Fruit fly (Drosophila melanogaster) whole organism, embryonic: ENCODE data around the gene holn1.
A peak's percentile ranks its signal among the peaks of the same experiment; 100 is the strongest.

Experiments
- Adf1 ChIP-seq: fragments of 200-800 bp; sonication (Bioruptor generic); IDR thresholded peaks from 2 replicates; pipeline ENCODE4 v1.3.6; 2022; ENCODE audit warnings: missing biosample characterization, missing genetic modification characterization
- Awh ChIP-seq: fragments of 200-800 bp; sonication (Bioruptor generic); IDR thresholded peaks from 2 replicates; pipeline ENCODE4, ENCODE4 v1.3.6; 2022; ENCODE audit warnings: missing biosample characterization, missing genetic modification characterization
- CG14050 ChIP-seq: fragments of 200-800 bp; sonication (Bioruptor generic); IDR thresholded peaks from 3 replicates; pipeline ENCODE4 v1.3.6; 2022; ENCODE audit warnings: missing biosample characterization, missing genetic modification characterization
- CG14667 ChIP-seq: fragments of 200-800 bp; sonication (Bioruptor generic); IDR thresholded peaks from 2 replicates; pipeline ENCODE4 v1.3.6; 2022; ENCODE audit warnings: missing biosample characterization, missing genetic modification characterization
- CG15479 ChIP-seq: fragments of 200-800 bp; sonication (Bioruptor generic); optimal IDR thresholded peaks from 3 replicates; lab custom pipeline; 2019; ENCODE audit warnings: missing biosample characterization, mild to moderate bottlenecking, missing genetic modification characterization, moderate library complexity
- CG17328 ChIP-seq: fragments of 200-800 bp; sonication (Bioruptor generic); IDR thresholded peaks from 2 replicates; pipeline ENCODE4 v1.3.6; 2022; ENCODE audit warnings: missing biosample characterization, missing genetic modification characterization
- CG17385 ChIP-seq: fragments of 200-800 bp; sonication (Bioruptor generic); optimal IDR thresholded peaks from 3 replicates; lab custom pipeline; 2018; ENCODE audit warnings: missing biosample characterization, mild to moderate bottlenecking, missing genetic modification characterization
- CG18476 ChIP-seq: fragments of 200-800 bp; sonication (Bioruptor generic); optimal IDR thresholded peaks from 2 replicates; lab custom pipeline; 2016; ENCODE audit warnings: missing biosample characterization, mild to moderate bottlenecking, missing genetic modification characterization
- CG2129 ChIP-seq: fragments of 200-800 bp; sonication (Bioruptor generic); IDR thresholded peaks from 2 replicates; pipeline ENCODE4 v1.3.6; 2022; ENCODE audit warnings: missing biosample characterization, missing genetic modification characterization; ENCODE audit not compliant: partially characterized antibody
- CG2712 ChIP-seq: fragments of 200-800 bp; optimal IDR thresholded peaks from 3 replicates; lab custom pipeline; 2019; ENCODE audit warnings: missing biosample characterization, mild to moderate bottlenecking, missing genetic modification characterization, moderate library complexity
- CG31441 ChIP-seq: fragments of 200-800 bp; sonication (Bioruptor generic); IDR thresholded peaks from 2 replicates; pipeline ENCODE4 v1.3.6; 2022; ENCODE audit warnings: missing biosample characterization, missing genetic modification characterization
- CG34376 ChIP-seq: fragments of 200-800 bp; sonication (Bioruptor generic); optimal IDR thresholded peaks from 2 replicates; lab custom pipeline; 2018; ENCODE audit warnings: missing biosample characterization, mild to moderate bottlenecking, missing genetic modification characterization
- CG4617 ChIP-seq: fragments of 200-800 bp; sonication (Bioruptor generic); optimal IDR thresholded peaks from 3 replicates; lab custom pipeline; 2016; ENCODE audit warnings: missing biosample characterization, missing genetic modification characterization, borderline replicate concordance
- CG6689 ChIP-seq: fragments of 200-800 bp; sonication (Bioruptor generic); IDR thresholded peaks from 2 replicates; pipeline ENCODE4 v1.3.6; 2022; ENCODE audit warnings: missing biosample characterization, missing genetic modification characterization
- CG7745 ChIP-seq: fragments of 200-800 bp; sonication (Bioruptor generic); optimal IDR thresholded peaks from 2 replicates; lab custom pipeline; 2018; ENCODE audit warnings: missing biosample characterization, mild to moderate bottlenecking, missing genetic modification characterization, moderate library complexity
- CG9876 ChIP-seq: fragments of 200-800 bp; sonication (Bioruptor generic); optimal IDR thresholded peaks from 2 replicates; lab custom pipeline; 2016; ENCODE audit warnings: missing biosample characterization, missing genetic modification characterization
- Dfd ChIP-seq, 2 experiments: fragments of >200 bp; optimal IDR thresholded peaks; 2 replicates each; lab custom pipeline; 2017; ENCODE audit warnings: missing biosample characterization in 2 of 2, missing genetic modification characterization in 2 of 2
- Dref ChIP-seq: fragments of 200-800 bp; sonication (Bioruptor generic); IDR thresholded peaks from 2 replicates; pipeline ENCODE4 v1.3.6; 2022; ENCODE audit warnings: missing biosample characterization, missing genetic modification characterization
- ERR ChIP-seq: fragments of 200-800 bp; sonication (Bioruptor generic); optimal IDR thresholded peaks from 2 replicates; lab custom pipeline; 2016; ENCODE audit warnings: missing biosample characterization, missing genetic modification characterization
- Gsc ChIP-seq: fragments of 200-800 bp; sonication (Bioruptor generic); IDR thresholded peaks from 2 replicates; pipeline ENCODE4 v1.3.6; 2022; ENCODE audit warnings: missing biosample characterization, missing genetic modification characterization
- HmgZ ChIP-seq: fragments of 200-800 bp; sonication (Bioruptor generic); optimal IDR thresholded peaks from 2 replicates; lab custom pipeline; 2018; ENCODE audit warnings: missing biosample characterization, mild to moderate bottlenecking, missing genetic modification characterization
- Med ChIP-seq: fragments of 200-800 bp; sonication (Bioruptor generic); peaks from one replicate; lab custom pipeline; 2016; ENCODE audit warnings: missing biosample characterization, missing genetic modification characterization, mild to moderate bottlenecking, inconsistent platforms, moderate library complexity
- Meics ChIP-seq: fragments of 200-800 bp; sonication (Bioruptor generic); optimal IDR thresholded peaks from 2 replicates; lab custom pipeline; 2017; ENCODE audit warnings: missing biosample characterization, mild to moderate bottlenecking, missing genetic modification characterization
- NC2β ChIP-seq: fragments of 200-800 bp; sonication (Bioruptor generic); optimal IDR thresholded peaks from 2 replicates; lab custom pipeline; 2016; ENCODE audit warnings: missing biosample characterization, missing genetic modification characterization
- Nf-YA ChIP-seq: fragments of 200-800 bp; sonication (Bioruptor generic); IDR thresholded peaks from 2 replicates; pipeline ENCODE4 v1.3.6; 2022; ENCODE audit warnings: missing biosample characterization, missing genetic modification characterization
- Ptx1 ChIP-seq: fragments of 200-800 bp; sonication (Bioruptor generic); IDR thresholded peaks from 2 replicates; pipeline ENCODE4 v1.3.6; 2022; ENCODE audit warnings: missing biosample characterization, missing genetic modification characterization
- Sox100B ChIP-seq: fragments of 200-800 bp; sonication (Bioruptor generic); optimal IDR thresholded peaks from 3 replicates; lab custom pipeline; 2018; ENCODE audit warnings: missing biosample characterization, mild to moderate bottlenecking, missing genetic modification characterization
- TFAM ChIP-seq: fragments of 200-800 bp; sonication (Bioruptor generic); optimal IDR thresholded peaks from 2 replicates; lab custom pipeline; 2017; ENCODE audit warnings: missing biosample characterization, missing genetic modification characterization, inconsistent platforms
- Usf ChIP-seq: fragments of 200-800 bp; sonication (Bioruptor generic); optimal IDR thresholded peaks from 2 replicates; lab custom pipeline; 2017; ENCODE audit warnings: missing genotype, missing biosample characterization, missing genetic modification characterization
- YL-1 ChIP-seq: fragments of 200-800 bp; sonication (Bioruptor generic); optimal IDR thresholded peaks from 3 replicates; lab custom pipeline; 2017; ENCODE audit warnings: missing biosample characterization, mild to moderate bottlenecking, missing genetic modification characterization
- aop ChIP-seq: fragments of 200-800 bp; sonication (Bioruptor generic); IDR thresholded peaks from 2 replicates; pipeline ENCODE4 v1.3.6; 2022; ENCODE audit warnings: missing biosample characterization, missing genetic modification characterization
- bsh ChIP-seq, 2 experiments: fragments of 200-800 bp; sonication (Bioruptor generic); optimal IDR thresholded peaks; 2 replicates each; lab custom pipeline; 2017 to 2018; ENCODE audit warnings: mild to moderate bottlenecking in 2 of 2, missing biosample characterization in 2 of 2, missing genetic modification characterization in 2 of 2, moderate library complexity in 1 of 2
- btn ChIP-seq: fragments of 200-800 bp; sonication (Bioruptor generic); optimal IDR thresholded peaks from 2 replicates; lab custom pipeline; 2016; ENCODE audit warnings: missing biosample characterization, missing genetic modification characterization
- danr ChIP-seq: fragments of 200-800 bp; sonication (Bioruptor generic); IDR thresholded peaks from 2 replicates; pipeline ENCODE4 v1.3.6; 2022; ENCODE audit warnings: missing biosample characterization, missing genetic modification characterization
- dati ChIP-seq: fragments of 200-800 bp; sonication (Bioruptor generic); IDR thresholded peaks from 2 replicates; pipeline ENCODE4 v1.3.6; 2022; ENCODE audit warnings: missing biosample characterization, missing genetic modification characterization
- dmrt11E ChIP-seq: fragments of 200-800 bp; sonication (Bioruptor generic); optimal IDR thresholded peaks from 3 replicates; lab custom pipeline; 2018; ENCODE audit warnings: missing biosample characterization, mild to moderate bottlenecking, missing genetic modification characterization, moderate library complexity
- ems ChIP-seq: fragments of 200-800 bp; sonication (Bioruptor generic); optimal IDR thresholded peaks from 3 replicates; lab custom pipeline; 2016; ENCODE audit warnings: missing biosample characterization, missing genetic modification characterization
- fd64A ChIP-seq: fragments of 200-800 bp; sonication (Bioruptor generic); optimal IDR thresholded peaks from 3 replicates; lab custom pipeline; 2018; ENCODE audit warnings: missing biosample characterization, mild to moderate bottlenecking, missing genetic modification characterization
- fru ChIP-seq: fragments of >200 bp; optimal IDR thresholded peaks from 2 replicates; lab custom pipeline; 2017
- hb ChIP-seq: fragments of 200-800 bp; sonication (Bioruptor generic); IDR thresholded peaks from 3 replicates; pipeline ENCODE4 v1.3.6; 2022; ENCODE audit warnings: missing biosample characterization, missing genetic modification characterization; ENCODE audit not compliant: partially characterized antibody
- knrl ChIP-seq: fragments of 200-800 bp; sonication (Bioruptor generic); IDR thresholded peaks from 3 replicates; pipeline ENCODE4 v1.3.6; 2022; ENCODE audit warnings: missing biosample characterization, missing genetic modification characterization; ENCODE audit not compliant: partially characterized antibody
- maf-S ChIP-seq: fragments of 200-800 bp; sonication (Bioruptor generic); optimal IDR thresholded peaks from 2 replicates; lab custom pipeline; 2016; ENCODE audit warnings: missing biosample characterization, missing genetic modification characterization
- pan ChIP-seq, 4 experiments: fragments of >200 bp in 3 of 4; fragments of 200-800 bp in 1 of 4; sonication (Bioruptor generic) in 1 of 4; optimal IDR thresholded peaks in 3 of 4; IDR thresholded peaks in 1 of 4; 2 replicates each; pipeline versions ENCODE4 v1.3.6 to Lab custom; 2017 to 2022; ENCODE audit warnings: missing biosample characterization in 2 of 4, missing genetic modification characterization in 2 of 4, mixed read lengths in 1 of 4
- pb ChIP-seq: fragments of 200-800 bp; sonication (Bioruptor generic); optimal IDR thresholded peaks from 3 replicates; lab custom pipeline; 2016; ENCODE audit warnings: missing biosample characterization, missing genetic modification characterization
- pfk ChIP-seq: fragments of 200-800 bp; sonication (Bioruptor generic); optimal IDR thresholded peaks from 2 replicates; lab custom pipeline; 2018; ENCODE audit warnings: missing biosample characterization, mild to moderate bottlenecking, missing genetic modification characterization, moderate library complexity
- pho ChIP-seq: fragments of 200-800 bp; sonication (Bioruptor generic); optimal IDR thresholded peaks from 2 replicates; lab custom pipeline; 2016; ENCODE audit warnings: missing biosample characterization, missing genetic modification characterization
- sens-2 ChIP-seq: fragments of 200-800 bp; sonication (Bioruptor generic); IDR thresholded peaks from 2 replicates; pipeline ENCODE4 v1.3.6; 2022; ENCODE audit warnings: missing biosample characterization, missing genetic modification characterization
- sim ChIP-seq: fragments of 200-800 bp; sonication (Bioruptor generic); IDR thresholded peaks from 2 replicates; pipeline ENCODE4 v1.3.6; 2022; ENCODE audit warnings: missing biosample characterization, missing genetic modification characterization
- slbo ChIP-seq: fragments of 200-800 bp; sonication (Bioruptor generic); IDR thresholded peaks from 2 replicates; pipeline ENCODE4 v1.3.6; 2022; ENCODE audit warnings: missing biosample characterization, missing genetic modification characterization
- tup ChIP-seq: fragments of 200-800 bp; sonication (Bioruptor generic); optimal IDR thresholded peaks from 2 replicates; lab custom pipeline; 2016; ENCODE audit warnings: missing biosample characterization, mild to moderate bottlenecking, missing genetic modification characterization, moderate library complexity
- zen ChIP-seq: fragments of 200-800 bp; sonication (Bioruptor generic); optimal IDR thresholded peaks from 3 replicates; lab custom pipeline; 2018; ENCODE audit warnings: missing biosample characterization, mild to moderate bottlenecking, missing genetic modification characterization, moderate library complexity
- zen2 ChIP-seq: fragments of 200-800 bp; sonication (Bioruptor generic); IDR thresholded peaks from 3 replicates; pipeline ENCODE4 v1.3.6; 2022; ENCODE audit warnings: missing biosample characterization, missing genetic modification characterization; ENCODE audit not compliant: partially characterized antibody

holn1 gene

DNA sequence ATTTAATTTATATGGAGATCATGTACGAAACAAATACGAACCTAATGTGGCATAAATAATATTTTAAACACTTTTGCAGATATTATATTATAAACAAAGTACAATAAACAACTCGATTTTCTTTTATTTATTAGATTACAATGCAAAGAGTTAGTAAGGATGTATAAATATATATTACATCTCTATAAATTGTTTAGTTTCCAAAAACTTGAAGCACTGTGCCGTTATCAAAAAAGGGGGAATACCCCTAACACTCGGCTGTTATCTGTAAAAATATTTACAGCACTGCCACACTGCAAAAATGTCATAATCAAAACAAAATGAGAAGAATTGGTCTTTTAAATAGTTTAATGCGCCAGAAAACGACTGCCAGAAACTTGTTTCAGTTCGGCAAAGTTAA, 7.3 kb upstream of the holn1 start, which contains the start of gene CG5188 (continued):
- TF ChIP-seq dati (GFP tag; lab: Robert Waterston, UW) = no peak
- TF ChIP-seq tup (GFP tag; lab: Kevin White, UChicago) = no peak
- TF ChIP-seq CG17328 (GFP tag; lab: Robert Waterston, UW) = peak; percentile 68
- TF ChIP-seq CG2712 (tag; lab: Kevin White, UChicago) = peak; percentile 65
- TF ChIP-seq CG15479 (GFP tag; lab: Kevin White, UChicago) = no peak
- no peak for TF ChIP-seq Meics (GFP tag; lab: Kevin White, UChicago)
- no peak for TF ChIP-seq CG14667 (GFP tag; lab: Robert Waterston, UW)
- TF ChIP-seq bsh (GFP tag; optimal IDR thresholded peaks at IDR 0.05; lab: Kevin White, UChicago) = peak in 1 of 2 experiments; percentile 48
- TF ChIP-seq maf-S = no peak
- peak; percentile 82 for TF ChIP-seq YL-1 (GFP tag; lab: Kevin White, UChicago)
- TF ChIP-seq ERR = no peak
- TF ChIP-seq fru (lab: Kevin White, UChicago) = no peak
- TF ChIP-seq knrl (GFP tag; lab: Robert Waterston, UW) = peak; percentile 20; the same call in 1 of the 3 replicates
- TF ChIP-seq Sox100B = peak; percentile 53
- TF ChIP-seq danr = no peak
- TF ChIP-seq Gsc (GFP tag; lab: Robert Waterston, UW) = no peak
- TF ChIP-seq Ptx1 (GFP tag; lab: Robert Waterston, UW) = no peak
- TF ChIP-seq Adf1 (GFP tag; lab: Robert Waterston, UW) = no peak
- no peak for TF ChIP-seq pho (GFP tag; lab: Kevin White, UChicago)
- TF ChIP-seq Dfd (GFP tag; optimal IDR thresholded peaks at IDR 0.05; lab: Kevin White, UChicago) = no peak
- TF ChIP-seq TFAM (GFP tag; lab: Kevin White, UChicago) = no peak
- TF ChIP-seq CG34376 (GFP tag; lab: Kevin White, UChicago) = peak; percentile 42
- TF ChIP-seq CG18476 (GFP tag; lab: Kevin White, UChicago) = no peak
- no peak for TF ChIP-seq pfk
- peak; percentile 17 for TF ChIP-seq NC2β (GFP tag; lab: Kevin White, UChicago)
- TF ChIP-seq sim = no peak
- TF ChIP-seq pan (optimal IDR thresholded peaks at IDR 0.05; lab: Kevin White, UChicago) = no peak
- TF ChIP-seq pan (GFP tag; optimal IDR thresholded peaks at IDR 0.05 in 1 of 2, IDR thresholded peaks at IDR 0.05 in 1 of 2) = peak in 1 of 2 experiments; percentile 66
- no peak for TF ChIP-seq Nf-YA (GFP tag; lab: Robert Waterston, UW)
- peak; percentile 67 for TF ChIP-seq slbo (GFP tag; lab: Robert Waterston, UW)
- TF ChIP-seq HmgZ (tag; lab: Kevin White, UChicago) = peak; percentile 40
- no peak for TF ChIP-seq ems (GFP tag; lab: Kevin White, UChicago)
- TF ChIP-seq zen (tag; lab: Kevin White, UChicago) = peak; percentile 20
- TF ChIP-seq zen2 = peak; percentile 11; the same call in 2 of the 3 replicates
- no peak for TF ChIP-seq fd64A
- TF ChIP-seq hb (GFP tag; lab: Robert Waterston, UW) = no peak
- peak; percentile 65 for TF ChIP-seq Med (GFP tag; lab: Kevin White, UChicago)
- peak; percentile 51 for TF ChIP-seq CG6689 (GFP tag; lab: Robert Waterston, UW)
- no peak for TF ChIP-seq Awh (GFP tag; lab: Robert Waterston, UW)
- no peak for TF ChIP-seq Dref (GFP tag; lab: Robert Waterston, UW)
- TF ChIP-seq CG7745 = no peak
- TF ChIP-seq btn = no peak
- no peak for TF ChIP-seq sens-2 (GFP tag; lab: Robert Waterston, UW)
- TF ChIP-seq CG4617 = peak; percentile 19
- TF ChIP-seq Usf (GFP tag; lab: Kevin White, UChicago) = no peak
- no peak for TF ChIP-seq aop (GFP tag; lab: Robert Waterston, UW)
- no peak for TF ChIP-seq CG9876 (GFP tag; lab: Kevin White, UChicago)
- no peak for TF ChIP-seq CG2129 (GFP tag; lab: Robert Waterston, UW)
- TF ChIP-seq dmrt11E = peak; percentile 42
- peak; percentile 48 for TF ChIP-seq CG17385 (GFP tag; lab: Kevin White, UChicago)
- no peak for TF ChIP-seq pb (GFP tag; lab: Kevin White, UChicago)
- peak; percentile 64 for TF ChIP-seq CG31441 (GFP tag; lab: Robert Waterston, UW)
- no peak for TF ChIP-seq CG14050 (GFP tag; lab: Robert Waterston, UW)
